Worm (Caenorhabditis elegans) whole organism, L4/young adult: ENCODE measurements around the gene talp-3.

ENCODE experiments used
- W03F9.2 ChIP-seq: fragments of 150-350 bp; optimal IDR thresholded peaks from 2 replicates; lab custom pipeline; 2014; ENCODE audit warnings: missing biosample characterization, missing genetic modification characterization
- dao-5 ChIP-seq: sonication (generic microtip); optimal IDR thresholded peaks from 2 replicates; lab custom pipeline; 2016; ENCODE audit warnings: missing genotype, missing genetic modification characterization, moderate library complexity, missing compliant biosample characterization
- him-1 ChIP-seq: sonication (generic microtip); optimal IDR thresholded peaks from 2 replicates; lab custom pipeline; 2016; ENCODE audit warnings: missing genotype, missing genetic modification reagents, missing genetic modification characterization, missing compliant biosample characterization

DNA sequence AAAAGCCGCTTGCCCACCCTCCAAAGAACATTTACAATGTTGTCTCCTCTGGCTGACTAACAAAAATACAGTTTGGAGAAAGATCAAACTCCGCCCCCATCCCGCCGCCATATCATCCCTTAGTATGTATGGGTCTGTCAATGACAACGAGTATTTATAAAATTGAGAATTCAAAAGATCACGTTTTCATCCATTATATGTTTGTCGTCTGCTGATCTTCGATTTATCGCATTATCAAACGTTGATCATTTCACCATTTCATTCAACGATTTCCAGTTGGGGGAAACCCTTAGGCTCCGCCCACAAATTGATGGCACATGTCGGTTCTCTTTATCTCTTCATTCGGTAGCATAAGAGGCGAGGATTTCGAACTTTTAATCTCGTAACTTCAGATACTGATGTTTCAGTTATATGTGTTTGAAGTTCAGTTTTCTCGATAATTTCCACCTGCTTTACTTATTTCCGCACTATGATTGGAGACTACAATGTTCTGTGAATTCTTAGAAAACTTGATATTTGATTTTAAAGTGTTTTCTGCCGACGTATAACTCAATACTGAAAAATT is 38.9 kb downstream of the talp-3 start:
- TF ChIP-seq dao-5 (no peak), W03F9.2 (tag; lab: Kevin White, UChicago) (no peak), him-1 (tag; lab: Kevin White, UChicago) (no peak)
